Worm (Caenorhabditis elegans): ENCODE results near the gene ebp-3.

The ebp-3 gene

ce11 chrV:18079163-18079562 lies 23.4 kb downstream of the ebp-3 start (continued):
- TF ChIP-seq lim-7 (GFP tag; IDR thresholded peaks at IDR 0.05) (no peak), R02D3.7 (tag; optimal IDR thresholded peaks at IDR 0.05) (no peak), nhr-237 (tag; optimal IDR thresholded peaks at IDR 0.05) (no peak), zfp-2 (tag; optimal IDR thresholded peaks at IDR 0.05) (no peak), zfp-3 (GFP tag; conservative IDR thresholded peaks at IDR 0.05) (no peak), nhr-10 (tag; optimal IDR thresholded peaks at IDR 0.05) (no peak), ceh-44 (GFP tag; IDR thresholded peaks at IDR 0.05) (no peak), egl-43 (GFP tag; IDR thresholded peaks at IDR 0.05) (no peak), Y75B8A.6 (GFP tag; IDR thresholded peaks at IDR 0.05) (no peak), unc-39 (tag; optimal IDR thresholded peaks at IDR 0.05) (no peak), lir-3 (tag; optimal IDR thresholded peaks at IDR 0.05) (no peak), daf-12 (tag; optimal IDR thresholded peaks at IDR 0.05) (no peak), tra-1 (GFP tag; IDR thresholded peaks at IDR 0.05) (0 out of 2 replicates have a peak, but pooled peaks have one; percentile 22), nhr-11 (tag; optimal IDR thresholded peaks at IDR 0.05) (peak; percentile 76), lin-38 (GFP tag; IDR thresholded peaks at IDR 0.05) (peak; percentile 77), ama-1 (optimal IDR thresholded peaks at IDR 0.05) (no peak), madf-5 (GFP tag; IDR thresholded peaks at IDR 0.05) (no peak), cey-2 (tag; optimal IDR thresholded peaks at IDR 0.05; ENCODE audit: borderline replicate concordance, insufficient read depth) (no peak), daf-19 (GFP tag; conservative IDR thresholded peaks at IDR 0.05) (no peak), ztf-7 (tag; optimal IDR thresholded peaks at IDR 0.05) (no peak), F10B5.3 (tag; optimal IDR thresholded peaks at IDR 0.05) (no peak), lsy-2 (tag; optimal IDR thresholded peaks at IDR 0.05) (peak; percentile 18 to 86), mes-2 (tag; optimal IDR thresholded peaks at IDR 0.05; ENCODE audit: poor library complexity, severe bottlenecking) (peak; percentile 74), ctbp-1 (GFP tag; IDR thresholded peaks at IDR 0.05) (peak; percentile 64), snpc-1.2 (GFP tag; IDR thresholded peaks at IDR 0.05) (no peak), arid-1 (GFP tag; conservative IDR thresholded peaks at IDR 0.05) (no peak; the same call in 1 of the 2 replicates), mdt-29 (GFP tag; IDR thresholded peaks at IDR 0.05) (no peak), sdz-12 (GFP tag; optimal IDR thresholded peaks at IDR 0.05) (no peak), spr-1 (tag; optimal IDR thresholded peaks at IDR 0.05) (no peak), lin-1 (GFP tag; IDR thresholded peaks at IDR 0.05) (no peak), F37D6.2 (tag; optimal IDR thresholded peaks at IDR 0.05) (peak; percentile 44), fkh-10 (GFP tag; optimal IDR thresholded peaks at IDR 0.05) (peak; percentile 1), tag-97 (GFP tag; IDR thresholded peaks at IDR 0.05) (no peak), Y48G9A.11 (GFP tag; IDR thresholded peaks at IDR 0.05) (no peak), aha-1 (tag) (peak; percentile 98), ceh-32 (tag; optimal IDR thresholded peaks at IDR 0.05; ENCODE audit: poor library complexity) (no peak), duxl-1 (tag; optimal IDR thresholded peaks at IDR 0.05; ENCODE audit: poor library complexity) (peak; percentile 41), hmg-1.1 (GFP tag; IDR thresholded peaks at IDR 0.05) (peak; percentile 90), nhr-77 (tag; optimal IDR thresholded peaks at IDR 0.05) (peak; percentile 16), php-3 (GFP tag; IDR thresholded peaks at IDR 0.05) (no peak), ceh-20 (GFP tag; IDR thresholded peaks at IDR 0.05) (peak; percentile 77), madf-9 (GFP tag; conservative IDR thresholded peaks at IDR 0.05) (0 out of 2 replicates have a peak, but pooled peaks have one; percentile 28), zag-1 (tag; optimal IDR thresholded peaks at IDR 0.05) (no peak), dmd-6 (GFP tag; IDR thresholded peaks at IDR 0.05) (peak; percentile 59), jun-1 (tag; optimal IDR thresholded peaks at IDR 0.05) (peak; percentile 6), vab-7 (GFP tag; IDR thresholded peaks at IDR 0.05) (no peak), hif-1 (tag; optimal IDR thresholded peaks at IDR 0.05) (peak in 1 of 2 experiments; percentile 54), daf-16 (GFP tag; optimal IDR thresholded peaks at IDR 0.05) (peak in 1 of 2 experiments; percentile 83), daf-16 (tag; optimal IDR thresholded peaks at IDR 0.05) (peak; percentile 70), nhr-111 (GFP tag; optimal IDR thresholded peaks at IDR 0.05) (no peak), spr-3 (GFP tag; optimal IDR thresholded peaks at IDR 0.05) (no peak), zip-11 (GFP tag; IDR thresholded peaks at IDR 0.05) (no peak)
